Fruit fly (Drosophila melanogaster) whole organism, wandering third instar larva: ENCODE data around the gene CG33630.

Source experiments
- Abd-B ChIP-seq: fragments of >200 bp; optimal IDR thresholded peaks from 2 replicates; lab custom pipeline; 2017; ENCODE audit warnings: missing biosample characterization, missing genetic modification characterization
- GATAd ChIP-seq: sonication (Bioruptor generic); optimal IDR thresholded peaks from 2 replicates; lab custom pipeline; 2016; ENCODE audit warnings: missing biosample characterization, missing genetic modification characterization
- Hr78 ChIP-seq: fragments of >200 bp; optimal IDR thresholded peaks from 2 replicates; lab custom pipeline; 2017; ENCODE audit warnings: missing biosample characterization, missing genetic modification characterization
- Myc ChIP-seq: fragments of >200 bp; optimal IDR thresholded peaks from 2 replicates; lab custom pipeline; 2017
- OdsH ChIP-seq: fragments of 200-800 bp; sonication (Bioruptor generic); optimal IDR thresholded peaks from 2 replicates; lab custom pipeline; 2016; ENCODE audit warnings: missing biosample characterization, mild to moderate bottlenecking, missing genetic modification characterization
- brk ChIP-seq: fragments of 200-800 bp; sonication (Bioruptor generic); optimal IDR thresholded peaks from 2 replicates; lab custom pipeline; 2016; ENCODE audit warnings: missing biosample characterization, mild to moderate bottlenecking, missing genetic modification characterization
- foxo ChIP-seq, 2 experiments: fragments of 200-800 bp; sonication (Bioruptor generic); optimal IDR thresholded peaks; 2 replicates in 1 of 2; 3 replicates in 1 of 2; lab custom pipeline; 2016 to 2017; ENCODE audit warnings: missing biosample characterization in 2 of 2, missing genetic modification characterization in 2 of 2
- h ChIP-seq: fragments of 200-800 bp; sonication (Bioruptor generic); optimal IDR thresholded peaks from 3 replicates; lab custom pipeline; 2016; ENCODE audit warnings: missing biosample characterization, mild to moderate bottlenecking, missing genetic modification characterization

dm6 chr3R:10111150-10111814 is 48.9 kb downstream of the CG33630 start:
- TF ChIP-seq h (GFP tag; lab: Kevin White, UChicago) (no peak), Myc (lab: Kevin White, UChicago) (no peak), brk (GFP tag; lab: Kevin White, UChicago) (no peak), OdsH (GFP tag; lab: Kevin White, UChicago) (no peak), foxo (GFP tag; optimal IDR thresholded peaks at IDR 0.05; lab: Kevin White, UChicago) (no peak), Hr78 (GFP tag; lab: Kevin White, UChicago) (no peak), Abd-B (GFP tag; lab: Kevin White, UChicago) (no peak), GATAd (no peak)
